Worm (Caenorhabditis elegans): Measurements from ENCODE around the gene Y55F3C.10.

DNA sequence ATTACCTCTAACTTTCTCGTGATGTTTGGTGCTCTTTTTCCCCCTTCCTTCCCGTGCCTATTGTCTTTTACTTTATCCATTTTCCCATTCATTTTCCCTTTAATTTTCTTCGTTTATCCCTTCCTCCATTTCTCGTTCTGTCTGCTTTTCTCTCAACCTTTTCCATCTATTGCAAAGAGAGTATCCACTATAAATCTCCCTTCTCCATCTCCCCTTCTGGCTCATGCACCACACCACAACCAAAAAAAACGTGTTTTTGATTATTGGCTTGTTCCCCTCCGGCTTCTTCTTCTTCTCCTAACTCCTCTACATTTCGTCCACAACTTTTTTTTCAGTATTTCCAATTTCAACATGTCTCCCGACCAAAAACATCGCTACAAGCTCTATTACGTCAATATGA is 41.0 kb upstream of the Y55F3C.10 start, which contains the start of gene gst-40:
- TF ChIP-seq nhr-77 (tag; optimal IDR thresholded peaks at IDR 0.05) (no peak), lin-15B (tag; optimal IDR thresholded peaks at IDR 0.05) (no peak), skn-1 (tag; optimal IDR thresholded peaks at IDR 0.05) (no peak), nhr-76 (tag; optimal IDR thresholded peaks at IDR 0.05) (no peak), zag-1 (tag; optimal IDR thresholded peaks at IDR 0.05) (no peak), nhr-11 (tag; optimal IDR thresholded peaks at IDR 0.05) (no peak), snpc-4 (tag; optimal IDR thresholded peaks at IDR 0.05) (no peak), ces-1 (GFP tag; optimal IDR thresholded peaks at IDR 0.05) (no peak), ceh-82 (tag; optimal IDR thresholded peaks at IDR 0.05) (no peak)

Data from whole organism, L1 larva.